Fruit fly (Drosophila melanogaster): ENCODE data around the gene mnb.

DNA sequence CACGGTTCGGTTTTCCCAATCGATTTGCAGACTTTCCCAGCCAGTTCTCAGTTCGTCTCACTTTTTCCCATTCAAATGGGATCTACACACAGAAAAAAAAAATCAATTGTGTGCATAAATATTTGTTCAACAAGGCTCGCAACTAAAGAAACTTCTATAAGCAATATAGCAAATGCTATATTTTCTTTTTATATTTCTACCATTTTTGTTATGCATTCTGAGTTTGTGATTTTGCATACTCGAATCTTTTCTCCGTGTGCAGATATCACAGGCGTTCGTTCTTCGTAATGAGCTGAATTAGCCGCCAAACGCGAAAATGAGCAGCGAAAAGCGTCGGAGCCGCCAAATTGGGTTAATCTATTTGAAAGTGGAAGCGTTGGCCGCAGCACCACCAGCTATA lies 28.9 kb upstream of the mnb start:
- TF ChIP-seq Rel (GFP tag; optimal IDR thresholded peaks at IDR 0.05) = no peak
- no peak for TF ChIP-seq Rel (tag; optimal IDR thresholded peaks at IDR 0.05)
- TF ChIP-seq sv (GFP tag; optimal IDR thresholded peaks at IDR 0.05) = no peak
- TF ChIP-seq Abd-B (GFP tag; optimal IDR thresholded peaks at IDR 0.05) = no peak
- no peak for TF ChIP-seq N (GFP tag; optimal IDR thresholded peaks at IDR 0.05)
- TF ChIP-seq Mio (GFP tag; optimal IDR thresholded peaks at IDR 0.05) = no peak
- no peak for TF ChIP-seq OdsH (GFP tag; optimal IDR thresholded peaks at IDR 0.05)
- TF ChIP-seq Myc (optimal IDR thresholded peaks at IDR 0.05) = no peak
